Worm (Caenorhabditis elegans) whole organism, L1 larva: ENCODE data around the gene fmo-4.

Source experiments
- ama-1 ChIP-seq: fragments of 150-350 bp; optimal IDR thresholded peaks from 2 replicates; lab custom pipeline; 2014
- blmp-1 ChIP-seq: fragments of 150-350 bp; optimal IDR thresholded peaks from 2 replicates; lab custom pipeline; 2014; ENCODE audit warnings: missing biosample characterization, missing genetic modification characterization
- fkh-4 ChIP-seq: sonication (generic microtip); optimal IDR thresholded peaks from 2 replicates; lab custom pipeline; 2016; ENCODE audit warnings: missing compliant biosample characterization, missing genetic modification characterization, borderline replicate concordance
- hlh-17 ChIP-seq: fragments of 200-800 bp; sonication (Bioruptor generic); optimal IDR thresholded peaks from 2 replicates; lab custom pipeline; 2018; ENCODE audit warnings: missing genetic modification characterization, mild to moderate bottlenecking, missing compliant biosample characterization, moderate library complexity, borderline replicate concordance
- nhr-28 ChIP-seq: fragments of 150-350 bp; optimal IDR thresholded peaks from 2 replicates; lab custom pipeline; 2014; ENCODE audit warnings: missing biosample characterization, missing genetic modification characterization
- nhr-76 ChIP-seq: sonication (generic microtip); optimal IDR thresholded peaks from 2 replicates; lab custom pipeline; 2017; ENCODE audit warnings: missing biosample characterization, missing genetic modification characterization
- sptf-1 ChIP-seq: fragments of 150-350 bp; optimal IDR thresholded peaks from 2 replicates; lab custom pipeline; 2014; ENCODE audit warnings: missing biosample characterization, missing genetic modification characterization
- xbp-1 ChIP-seq: sonication (generic microtip); optimal IDR thresholded peaks from 2 replicates; lab custom pipeline; 2016; ENCODE audit warnings: missing genetic modification characterization, missing compliant biosample characterization
- ztf-11 ChIP-seq, 2 experiments: sonication (generic microtip); optimal IDR thresholded peaks; 2 replicates each; lab custom pipeline; 2016 to 2017; ENCODE audit warnings: missing genetic modification characterization in 2 of 2, missing biosample characterization in 1 of 2, missing compliant biosample characterization in 1 of 2

- TF ChIP-seq nhr-76 (tag; lab: Kevin White, UChicago): no peak
- TF ChIP-seq ztf-11 (tag; optimal IDR thresholded peaks at IDR 0.05; lab: Kevin White, UChicago): no peak
- TF ChIP-seq nhr-28 (tag; lab: Kevin White, UChicago): no peak
- no peak for TF ChIP-seq sptf-1 (tag; lab: Kevin White, UChicago)
- TF ChIP-seq hlh-17 (GFP tag; lab: Kevin White, UChicago): no peak
- no peak for TF ChIP-seq xbp-1 (tag; lab: Kevin White, UChicago)
- no peak for TF ChIP-seq ama-1
- no peak for TF ChIP-seq blmp-1
- no peak for TF ChIP-seq fkh-4 (tag; lab: Kevin White, UChicago)
Observed at ce11 chrV:13556297-13556696, 50.2 kb downstream of the fmo-4 start, which contains the start of gene C56A3.6.
